Fruit fly (Drosophila melanogaster) whole organism, prepupa: ENCODE data around the gene Nup93-2.

ENCODE experiments used
- Blimp-1 ChIP-seq: fragments of 200-800 bp; sonication (Bioruptor generic); optimal IDR thresholded peaks from 3 replicates; lab custom pipeline; 2017; ENCODE audit warnings: missing biosample characterization, missing genetic modification characterization, mild to moderate bottlenecking, moderate library complexity, missing genetic modification reagents
- CG10631 ChIP-seq: fragments of 200-800 bp; sonication (Bioruptor generic); optimal IDR thresholded peaks from 2 replicates; lab custom pipeline; 2016; ENCODE audit warnings: missing biosample characterization, missing genetic modification characterization
- CG10669 ChIP-seq: fragments of 200-800 bp; sonication (Bioruptor generic); optimal IDR thresholded peaks from 3 replicates; lab custom pipeline; 2018; ENCODE audit warnings: missing biosample characterization, mild to moderate bottlenecking, missing genetic modification characterization, moderate library complexity
- CG11294 ChIP-seq: fragments of 200-800 bp; sonication (Bioruptor generic); IDR thresholded peaks from 2 replicates; pipeline ENCODE4 v1.3.6; 2022; ENCODE audit warnings: missing biosample characterization, missing genetic modification characterization
- CG11902 ChIP-seq: fragments of 200-800 bp; sonication (Bioruptor generic); optimal IDR thresholded peaks from 3 replicates; lab custom pipeline; 2016; ENCODE audit warnings: missing biosample characterization, missing genetic modification characterization
- CG15336 ChIP-seq: fragments of 200-800 bp; sonication (Bioruptor generic); IDR thresholded peaks from 2 replicates; pipeline ENCODE4 v1.3.6; 2022; ENCODE audit warnings: missing biosample characterization, missing genetic modification characterization
- CG1621 ChIP-seq: fragments of 200-800 bp; sonication (Bioruptor generic); optimal IDR thresholded peaks from 3 replicates; lab custom pipeline; 2018; ENCODE audit warnings: missing biosample characterization, mild to moderate bottlenecking, missing genetic modification characterization
- CG3032 ChIP-seq: fragments of 200-800 bp; optimal IDR thresholded peaks from 2 replicates; lab custom pipeline; 2019; ENCODE audit warnings: missing biosample characterization, mild to moderate bottlenecking, missing genetic modification characterization, moderate library complexity
- CG31627 ChIP-seq: fragments of 200-800 bp; sonication (Bioruptor generic); optimal IDR thresholded peaks from 3 replicates; lab custom pipeline; 2016; ENCODE audit warnings: missing biosample characterization, missing genetic modification characterization
- CG34406 ChIP-seq: fragments of 200-800 bp; sonication (Bioruptor generic); optimal IDR thresholded peaks from 3 replicates; lab custom pipeline; 2016; ENCODE audit warnings: missing biosample characterization, missing genetic modification characterization
- CG3919 ChIP-seq: fragments of 200-800 bp; sonication (Bioruptor generic); optimal IDR thresholded peaks from 3 replicates; lab custom pipeline; 2016; ENCODE audit warnings: missing biosample characterization, missing genetic modification characterization
- CG4318 ChIP-seq: fragments of 200-800 bp; sonication (Bioruptor generic); optimal IDR thresholded peaks from 3 replicates; lab custom pipeline; 2017; ENCODE audit warnings: missing biosample characterization, mild to moderate bottlenecking, missing genetic modification characterization
- CG6276 ChIP-seq: fragments of 200-800 bp; sonication (Bioruptor generic); optimal IDR thresholded peaks from 2 replicates; lab custom pipeline; 2017; ENCODE audit warnings: missing biosample characterization, mild to moderate bottlenecking, missing genetic modification characterization
- CG6792 ChIP-seq: fragments of 200-800 bp; sonication (Bioruptor generic); optimal IDR thresholded peaks from 3 replicates; lab custom pipeline; 2016; ENCODE audit warnings: missing biosample characterization, missing genetic modification characterization
- CG6808 ChIP-seq: fragments of 200-800 bp; sonication (Bioruptor generic); optimal IDR thresholded peaks from 3 replicates; lab custom pipeline; 2017; ENCODE audit warnings: missing biosample characterization, missing genetic modification characterization, mild to moderate bottlenecking, moderate library complexity, missing genetic modification reagents
- CG6854 ChIP-seq: fragments of 200-800 bp; sonication (Bioruptor generic); optimal IDR thresholded peaks from 2 replicates; lab custom pipeline; 2017; ENCODE audit warnings: missing biosample characterization, mild to moderate bottlenecking, missing genetic modification characterization
- CG8119 ChIP-seq: fragments of 200-800 bp; sonication (Bioruptor generic); IDR thresholded peaks from 3 replicates; pipeline ENCODE4 v1.3.6; 2022; ENCODE audit warnings: missing biosample characterization, missing genetic modification characterization
- CG8632 ChIP-seq: fragments of 200-800 bp; sonication (Bioruptor generic); optimal IDR thresholded peaks from 3 replicates; lab custom pipeline; 2016; ENCODE audit warnings: missing biosample characterization, missing genetic modification characterization
- CG9139 ChIP-seq: fragments of 200-800 bp; sonication (Bioruptor generic); optimal IDR thresholded peaks from 3 replicates; lab custom pipeline; 2017; ENCODE audit warnings: missing biosample characterization, mild to moderate bottlenecking, missing genetic modification characterization
- Eip75B ChIP-seq: fragments of 200-800 bp; sonication (Bioruptor generic); optimal IDR thresholded peaks from 3 replicates; lab custom pipeline; 2016; ENCODE audit warnings: missing biosample characterization, missing genetic modification characterization
- Eip78C ChIP-seq: fragments of 200-800 bp; sonication (Bioruptor generic); peaks from one replicate; lab custom pipeline; 2016; ENCODE audit warnings: missing biosample characterization, missing genetic modification characterization
- Eip93F ChIP-seq: fragments of 200-800 bp; sonication (Bioruptor generic); optimal IDR thresholded peaks from 2 replicates; lab custom pipeline; 2016; ENCODE audit warnings: missing biosample characterization, mild to moderate bottlenecking, missing genetic modification characterization
- Ets21C ChIP-seq: fragments of 200-800 bp; sonication (Bioruptor generic); optimal IDR thresholded peaks from 3 replicates; lab custom pipeline; 2016; ENCODE audit warnings: missing biosample characterization, missing genetic modification characterization
- Ets96B ChIP-seq: fragments of 200-800 bp; optimal IDR thresholded peaks from 2 replicates; lab custom pipeline; 2019; ENCODE audit warnings: missing biosample characterization, mild to moderate bottlenecking, missing genetic modification characterization, moderate library complexity
- Gug ChIP-seq: fragments of 200-800 bp; sonication (Bioruptor generic); IDR thresholded peaks from 2 replicates; pipeline ENCODE4 v1.3.6; 2022; ENCODE audit warnings: missing biosample characterization, missing genetic modification characterization
- Hr38 ChIP-seq: sonication (Bioruptor generic); optimal IDR thresholded peaks from 2 replicates; lab custom pipeline; 2016; ENCODE audit warnings: missing biosample characterization, missing genetic modification characterization
- Lpt ChIP-seq: fragments of 200-800 bp; sonication (Bioruptor generic); optimal IDR thresholded peaks from 3 replicates; lab custom pipeline; 2016; ENCODE audit warnings: missing biosample characterization, missing genetic modification characterization
- Met ChIP-seq: fragments of 200-800 bp; sonication (Bioruptor generic); optimal IDR thresholded peaks from 3 replicates; lab custom pipeline; 2016; ENCODE audit warnings: missing biosample characterization, missing genetic modification characterization
- OdsH ChIP-seq: fragments of 200-800 bp; sonication (Bioruptor generic); optimal IDR thresholded peaks from 3 replicates; lab custom pipeline; 2016; ENCODE audit warnings: missing biosample characterization, missing genetic modification characterization
- Smox ChIP-seq: fragments of 200-800 bp; sonication (Bioruptor generic); optimal IDR thresholded peaks from 3 replicates; lab custom pipeline; 2016; ENCODE audit warnings: missing biosample characterization, missing genetic modification characterization
- Sox102F ChIP-seq: fragments of 200-800 bp; sonication (Bioruptor generic); optimal IDR thresholded peaks from 2 replicates; lab custom pipeline; 2016; ENCODE audit warnings: missing biosample characterization, mild to moderate bottlenecking, missing genetic modification characterization
- Sox14 ChIP-seq: fragments of 200-800 bp; sonication (Bioruptor generic); optimal IDR thresholded peaks from 3 replicates; lab custom pipeline; 2016; ENCODE audit warnings: missing biosample characterization, missing genetic modification characterization
- achi ChIP-seq: fragments of 200-800 bp; sonication (Bioruptor generic); optimal IDR thresholded peaks from 3 replicates; lab custom pipeline; 2016; ENCODE audit warnings: missing biosample characterization, missing genetic modification characterization
- acj6 ChIP-seq: fragments of 200-800 bp; sonication (Bioruptor generic); optimal IDR thresholded peaks from 3 replicates; lab custom pipeline; 2016; ENCODE audit warnings: missing biosample characterization, missing genetic modification characterization
- cyc ChIP-seq: fragments of 200-800 bp; sonication (Bioruptor generic); optimal IDR thresholded peaks from 3 replicates; lab custom pipeline; 2016; ENCODE audit warnings: missing biosample characterization, missing genetic modification characterization
- dsx ChIP-seq: fragments of 200-800 bp; optimal IDR thresholded peaks from 3 replicates; lab custom pipeline; 2019; ENCODE audit warnings: missing biosample characterization, mild to moderate bottlenecking, missing genetic modification characterization, moderate library complexity; ENCODE audit not compliant: poor library complexity, severe bottlenecking
- eg ChIP-seq: fragments of 200-800 bp; sonication (Bioruptor generic); IDR thresholded peaks from 3 replicates; pipeline ENCODE4 v1.3.6; 2022; ENCODE audit warnings: missing biosample characterization, missing genetic modification characterization
- lz ChIP-seq: fragments of 200-800 bp; sonication (Bioruptor generic); optimal IDR thresholded peaks from 3 replicates; lab custom pipeline; 2016; ENCODE audit warnings: missing biosample characterization, missing genetic modification characterization
- spab ChIP-seq: fragments of 200-800 bp; sonication (Bioruptor generic); optimal IDR thresholded peaks from 2 replicates; lab custom pipeline; 2017; ENCODE audit warnings: missing biosample characterization, mild to moderate bottlenecking, missing genetic modification characterization, missing genetic modification reagents
- ss ChIP-seq, 2 experiments: fragments of 200-800 bp; sonication (Bioruptor generic); optimal IDR thresholded peaks; 2 replicates in 1 of 2; 3 replicates in 1 of 2; lab custom pipeline; 2017 to 2018; ENCODE audit warnings: mild to moderate bottlenecking in 2 of 2, missing biosample characterization in 2 of 2, missing genetic modification characterization in 2 of 2, moderate library complexity in 1 of 2
- svp ChIP-seq: fragments of 200-800 bp; sonication (Bioruptor generic); peaks from one replicate; lab custom pipeline; 2016; ENCODE audit warnings: missing biosample characterization, missing genetic modification characterization
- topi ChIP-seq: fragments of 200-800 bp; sonication (Bioruptor generic); optimal IDR thresholded peaks from 3 replicates; lab custom pipeline; 2016; ENCODE audit warnings: missing biosample characterization, missing genetic modification characterization
- vri ChIP-seq: fragments of 200-800 bp; sonication (Bioruptor generic); optimal IDR thresholded peaks from 3 replicates; lab custom pipeline; 2016; ENCODE audit warnings: missing biosample characterization, mild to moderate bottlenecking, missing genetic modification characterization

Nup93-2 gene

DNA sequence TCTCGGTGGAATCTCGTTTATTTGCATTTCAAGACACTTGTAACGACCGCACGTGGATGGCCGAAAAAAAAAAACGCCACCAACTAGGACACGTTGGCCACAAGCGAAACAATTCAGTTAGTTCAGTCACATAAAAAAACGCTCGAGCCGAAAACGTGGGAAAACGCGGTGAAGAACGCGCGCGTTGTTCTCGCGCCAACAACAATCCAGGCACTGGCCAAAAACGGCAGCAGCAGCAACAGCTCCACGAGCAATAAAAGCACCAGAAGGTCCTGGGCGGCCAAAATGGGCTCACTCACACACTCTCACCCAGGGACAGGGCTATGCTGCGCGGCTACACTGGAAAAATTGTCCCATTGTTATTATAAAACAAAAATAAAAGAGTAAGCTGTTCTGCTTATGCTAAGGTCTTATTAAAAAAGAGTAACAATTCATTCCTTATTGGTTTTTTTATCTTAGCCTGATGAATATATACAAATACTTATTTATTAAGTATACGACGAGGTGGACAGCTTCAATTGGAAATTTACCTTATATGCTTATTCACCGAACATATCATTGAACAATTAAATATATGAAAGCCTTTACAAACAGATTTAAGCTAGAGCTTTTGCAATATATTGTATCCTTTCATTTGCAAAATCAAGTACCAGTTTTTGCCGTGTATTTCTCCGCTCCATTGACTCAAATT is 22.8 kb downstream of the Nup93-2 start, which contains the start of gene btsz:
Gene btsz (minus strand): TSS at position 215 of the 691 bp plus-strand sequence.
- TF ChIP-seq cyc (GFP tag; lab: Kevin White, UChicago) (no peak), Eip75B (GFP tag; lab: Kevin White, UChicago) (no peak), CG4318 (GFP tag; lab: Kevin White, UChicago) (peak; percentile 29), dsx (GFP tag; lab: Kevin White, UChicago) (no peak), Ets96B (tag; lab: Kevin White, UChicago) (no peak)

DNA sequence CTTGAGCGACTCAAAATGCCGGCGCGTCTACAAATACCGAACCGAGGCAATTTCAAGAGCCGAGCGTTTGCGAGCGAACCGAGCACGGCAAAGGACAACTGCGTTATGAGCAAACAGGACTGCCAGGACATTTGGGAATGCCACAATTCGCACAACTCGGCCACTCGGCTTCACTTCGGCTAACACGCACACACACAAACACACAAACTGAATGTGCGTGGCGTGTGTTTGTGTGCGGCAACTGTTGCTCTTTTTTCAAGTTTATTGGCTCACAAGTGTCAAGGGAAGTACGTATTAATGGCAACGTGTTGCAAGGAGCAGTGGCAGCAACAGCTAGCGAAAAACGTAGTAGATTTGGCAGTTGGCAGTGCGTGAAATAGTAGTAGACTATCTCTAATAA is 24.8 kb downstream of the Nup93-2 start:
- TF ChIP-seq CG6808 (GFP tag; lab: Kevin White, UChicago) (no peak), Eip75B (GFP tag; lab: Kevin White, UChicago) (no peak)

DNA sequence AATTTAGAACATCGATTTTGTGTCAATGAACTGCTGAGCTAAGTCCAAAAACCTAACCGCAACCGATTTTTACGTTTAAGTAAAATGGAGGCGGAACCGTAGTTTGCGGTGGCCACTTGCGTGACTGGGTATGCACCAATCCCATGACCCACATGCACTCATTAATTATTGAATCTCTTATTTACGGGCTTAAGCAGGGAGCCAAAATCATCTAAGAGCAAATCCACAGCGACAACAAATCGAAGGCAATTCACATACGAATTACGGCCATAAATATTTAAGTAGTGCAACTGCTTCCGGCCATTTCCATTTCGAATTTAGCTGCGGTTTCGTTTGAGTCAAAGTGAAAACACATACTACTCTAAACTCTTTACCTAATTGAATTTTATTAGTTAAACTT is 33.4 kb downstream of the Nup93-2 start:
- no peak for TF ChIP-seq CG3919 (GFP tag; lab: Kevin White, UChicago)
- no peak for TF ChIP-seq cyc (GFP tag; lab: Kevin White, UChicago)
- TF ChIP-seq Hr38 (GFP tag; lab: Kevin White, UChicago), result no peak
- no peak for TF ChIP-seq CG11294 (GFP tag; lab: Robert Waterston, UW)
- TF ChIP-seq achi, result no peak

DNA sequence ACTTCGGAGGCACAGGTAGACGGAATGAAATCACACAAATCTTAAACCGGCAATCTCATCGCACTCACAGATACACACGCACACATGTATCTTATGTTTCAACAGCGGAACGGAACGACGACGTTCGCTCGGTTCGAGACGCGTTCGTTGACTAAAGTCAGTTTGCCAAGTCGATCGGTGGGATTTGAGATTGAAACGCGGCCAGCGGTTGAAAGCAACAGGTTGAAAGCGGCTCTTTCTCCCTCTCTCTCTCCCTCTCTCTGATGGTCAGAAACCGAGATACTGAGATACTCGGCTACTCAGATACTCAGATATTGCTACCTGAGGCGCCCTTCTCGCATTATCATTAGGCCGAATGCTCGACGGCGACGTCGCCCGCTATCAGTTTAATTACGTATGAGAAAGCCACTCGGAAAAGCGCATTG is 44.4 kb downstream of the Nup93-2 start:
- TF ChIP-seq Eip93F, result no peak
- TF ChIP-seq CG1621 (tag; lab: Kevin White, UChicago), result peak; percentile 54
- TF ChIP-seq CG6792, result peak; percentile 49
- TF ChIP-seq CG9139, result peak; percentile 72
- peak; percentile 12 for TF ChIP-seq Ets96B (tag; lab: Kevin White, UChicago)
- no peak for TF ChIP-seq CG10631 (GFP tag; lab: Kevin White, UChicago)
- TF ChIP-seq topi, result peak; percentile 66
- TF ChIP-seq CG11294 (GFP tag; lab: Robert Waterston, UW), result no peak
- peak; percentile 32 for TF ChIP-seq CG10669 (GFP tag; lab: Kevin White, UChicago)
- no peak; the same call in 1 of the 2 replicates for TF ChIP-seq CG15336 (GFP tag; lab: Robert Waterston, UW)
- TF ChIP-seq Sox102F (GFP tag; lab: Kevin White, UChicago), result peak; percentile 79
- TF ChIP-seq ss (GFP tag; optimal IDR thresholded peaks at IDR 0.05; lab: Kevin White, UChicago), result peak; percentile 75 to 78
- peak; percentile 55 for TF ChIP-seq dsx (GFP tag; lab: Kevin White, UChicago)
- TF ChIP-seq spab (GFP tag; lab: Kevin White, UChicago), result peak; percentile 1
- peak; percentile 67 for TF ChIP-seq Sox14 (GFP tag; lab: Kevin White, UChicago)
- TF ChIP-seq CG31627 (GFP tag; lab: Kevin White, UChicago), result no peak
- peak; percentile 81 for TF ChIP-seq vri (GFP tag; lab: Kevin White, UChicago)
- TF ChIP-seq Lpt (GFP tag; lab: Kevin White, UChicago), result peak; percentile 56
- TF ChIP-seq lz (GFP tag; lab: Kevin White, UChicago), result peak; percentile 28
- no peak for TF ChIP-seq Ets21C (GFP tag; lab: Kevin White, UChicago)
- peak; percentile 52; the same call in 1 of the 3 replicates for TF ChIP-seq CG8119 (GFP tag; lab: Robert Waterston, UW)
- no peak for TF ChIP-seq Smox (GFP tag; lab: Kevin White, UChicago)
- TF ChIP-seq Gug (GFP tag; lab: Robert Waterston, UW), result peak; percentile 17; the same call in 1 of the 2 replicates
- no peak for TF ChIP-seq cyc (GFP tag; lab: Kevin White, UChicago)
- peak; percentile 46 for TF ChIP-seq Eip75B (GFP tag; lab: Kevin White, UChicago)
- peak; percentile 91 for TF ChIP-seq Eip78C (GFP tag; lab: Kevin White, UChicago)
- TF ChIP-seq Met (GFP tag; lab: Kevin White, UChicago), result peak; percentile 46
- peak; percentile 47 for TF ChIP-seq CG6276 (GFP tag; lab: Kevin White, UChicago)
- TF ChIP-seq Blimp-1, result peak; percentile 55
- TF ChIP-seq eg (GFP tag; lab: Robert Waterston, UW), result peak; percentile 70; the same call in 2 of the 3 replicates
- TF ChIP-seq CG6854, result peak; percentile 94
- TF ChIP-seq CG4318 (GFP tag; lab: Kevin White, UChicago), result no peak
- no peak for TF ChIP-seq CG3032 (tag; lab: Kevin White, UChicago)
- TF ChIP-seq CG8632, result peak; percentile 44
- no peak for TF ChIP-seq CG11902
- TF ChIP-seq CG34406 (GFP tag; lab: Kevin White, UChicago), result peak; percentile 37
- peak; percentile 66 for TF ChIP-seq svp (GFP tag; lab: Kevin White, UChicago)
- no peak for TF ChIP-seq acj6 (GFP tag; lab: Kevin White, UChicago)
- peak; percentile 82 for TF ChIP-seq CG3919 (GFP tag; lab: Kevin White, UChicago)
- no peak for TF ChIP-seq OdsH (GFP tag; lab: Kevin White, UChicago)
